Worm (Caenorhabditis elegans) whole organism, young adult: Measurements from ENCODE around the gene nas-28.

Experiments
- B0261.1 ChIP-seq: sonication (generic microtip); optimal IDR thresholded peaks from 2 replicates; lab custom pipeline; 2016; ENCODE audit warnings: mild to moderate bottlenecking, missing genetic modification characterization, moderate library complexity, missing compliant biosample characterization
- C06A6.2 ChIP-seq: fragments of 200-800 bp; sonication (Bioruptor generic); conservative IDR thresholded peaks from 2 replicates; pipeline ENCODE4 v1.3.6; 2022; ENCODE audit warnings: missing genetic modification characterization, missing compliant biosample characterization
- F23B12.7 ChIP-seq: sonication (generic microtip); optimal IDR thresholded peaks from 2 replicates; lab custom pipeline; 2017; ENCODE audit warnings: missing genetic modification characterization, mild to moderate bottlenecking, missing compliant biosample characterization, antibody characterized with exemption, moderate library complexity; ENCODE audit not compliant: insufficient read depth
- F33H1.4 ChIP-seq: fragments of 200-800 bp; sonication (Bioruptor generic); IDR thresholded peaks from 2 replicates; pipeline ENCODE4 v1.3.6; 2022; ENCODE audit warnings: missing genetic modification reagents, missing genetic modification characterization, missing compliant biosample characterization
- F39B2.1 ChIP-seq: fragments of 200-800 bp; sonication (Bioruptor generic); IDR thresholded peaks from 2 replicates; pipeline ENCODE4 v1.3.6; 2022; ENCODE audit warnings: missing genetic modification reagents, missing genetic modification characterization, missing compliant biosample characterization
- F55B11.4 ChIP-seq: sonication (generic microtip); optimal IDR thresholded peaks from 2 replicates; lab custom pipeline; 2016; ENCODE audit warnings: missing compliant biosample characterization, missing genetic modification characterization, borderline replicate concordance; ENCODE audit not compliant: insufficient read depth
- F57A8.1 ChIP-seq: fragments of 200-800 bp; sonication (Bioruptor generic); optimal IDR thresholded peaks from 2 replicates; lab custom pipeline; 2018; ENCODE audit warnings: mild to moderate bottlenecking, missing genetic modification characterization, moderate library complexity, missing compliant biosample characterization
- K12H6.12 ChIP-seq: fragments of 200-800 bp; sonication (Bioruptor generic); optimal IDR thresholded peaks from 2 replicates; lab custom pipeline; 2018; ENCODE audit warnings: mild to moderate bottlenecking, missing genetic modification characterization, missing compliant biosample characterization
- T26A5.8 ChIP-seq: sonication (generic microtip); optimal IDR thresholded peaks from 2 replicates; lab custom pipeline; 2016; ENCODE audit warnings: missing genetic modification characterization, missing compliant biosample characterization
- Y95B8A.8 ChIP-seq: fragments of 200-800 bp; sonication (Bioruptor generic); IDR thresholded peaks from 2 replicates; pipeline ENCODE4 v1.3.6; 2022; ENCODE audit warnings: missing genetic modification reagents, missing genetic modification characterization, missing compliant biosample characterization
- akir-1 ChIP-seq: fragments of 200-800 bp; sonication (Bioruptor generic); optimal IDR thresholded peaks from 2 replicates; lab custom pipeline; 2018; ENCODE audit warnings: mild to moderate bottlenecking, missing genetic modification characterization, moderate library complexity, missing compliant biosample characterization
- aptf-2 ChIP-seq: fragments of 200-800 bp; sonication (Bioruptor generic); conservative IDR thresholded peaks from 2 replicates; pipeline ENCODE4 v1.3.6; 2022; ENCODE audit warnings: missing genetic modification reagents, missing genetic modification characterization, missing compliant biosample characterization
- attf-5 ChIP-seq: fragments of 200-800 bp; sonication (Bioruptor generic); optimal IDR thresholded peaks from 2 replicates; lab custom pipeline; 2018; ENCODE audit warnings: mild to moderate bottlenecking, missing genetic modification characterization, missing compliant biosample characterization
- bed-1 ChIP-seq: fragments of 200-800 bp; sonication (Bioruptor generic); IDR thresholded peaks from 2 replicates; pipeline ENCODE4 v1.3.6; 2022; ENCODE audit warnings: missing genetic modification reagents, missing genetic modification characterization, missing compliant biosample characterization
- ceh-58 ChIP-seq: fragments of 200-800 bp; sonication (Bioruptor generic); IDR thresholded peaks from 2 replicates; pipeline ENCODE4 v1.3.6; 2022; ENCODE audit warnings: missing genetic modification characterization, missing compliant biosample characterization
- ceh-79 ChIP-seq: sonication (generic microtip); optimal IDR thresholded peaks from 2 replicates; lab custom pipeline; 2017; ENCODE audit warnings: mild to moderate bottlenecking, missing genetic modification characterization, missing compliant biosample characterization
- ceh-91 ChIP-seq: fragments of 200-800 bp; sonication (Bioruptor generic); IDR thresholded peaks from 2 replicates; pipeline ENCODE4 v1.3.6; 2022; ENCODE audit warnings: missing genetic modification reagents, missing genetic modification characterization, missing compliant biosample characterization
- chd-7 ChIP-seq: sonication (generic microtip); optimal IDR thresholded peaks from 2 replicates; lab custom pipeline; 2016; ENCODE audit warnings: mild to moderate bottlenecking, missing genetic modification characterization, moderate library complexity, missing compliant biosample characterization
- dpl-1 ChIP-seq: fragments of 150-350 bp; optimal IDR thresholded peaks from 2 replicates; lab custom pipeline; 2014; ENCODE audit warnings: missing biosample characterization, missing genetic modification reagents, missing genetic modification characterization
- egl-44 ChIP-seq: fragments of 200-800 bp; sonication (Bioruptor generic); IDR thresholded peaks from 2 replicates; pipeline ENCODE4 v1.3.6; 2022; ENCODE audit warnings: missing genetic modification reagents, missing genetic modification characterization, missing compliant biosample characterization
- fkh-3 ChIP-seq: sonication (generic microtip); optimal IDR thresholded peaks from 2 replicates; lab custom pipeline; 2016; ENCODE audit warnings: mild to moderate bottlenecking, missing genetic modification characterization, missing compliant biosample characterization
- hlh-26 ChIP-seq: fragments of 200-800 bp; sonication (Bioruptor generic); conservative IDR thresholded peaks from 2 replicates; pipeline ENCODE4 v1.3.6; 2022; ENCODE audit warnings: missing genetic modification reagents, missing genetic modification characterization, missing compliant biosample characterization
- hmg-20 ChIP-seq: fragments of 200-800 bp; sonication (Bioruptor generic); IDR thresholded peaks from 2 replicates; pipeline ENCODE4 v1.3.6; 2022; ENCODE audit warnings: missing genetic modification reagents, missing genetic modification characterization, missing compliant biosample characterization
- lag-1 ChIP-seq: fragments of 200-800 bp; sonication (Bioruptor generic); IDR thresholded peaks from 2 replicates; pipeline ENCODE4 v1.3.6; 2022; ENCODE audit warnings: missing genetic modification reagents, missing genetic modification characterization, missing compliant biosample characterization
- let-607 ChIP-seq, 2 experiments: fragments of 200-800 bp in 1 of 2; sonication (Bioruptor generic) in 1 of 2; sonication (generic microtip) in 1 of 2; optimal IDR thresholded peaks; 2 replicates each; lab custom pipeline; 2016 to 2018; ENCODE audit warnings: mild to moderate bottlenecking in 2 of 2, missing compliant biosample characterization in 2 of 2, missing genetic modification characterization in 2 of 2, moderate library complexity in 2 of 2, missing genotype in 1 of 2
- lin-35 ChIP-seq, 3 experiments: fragments of 150-350 bp in 2 of 3; sonication (generic microtip) in 1 of 3; optimal IDR thresholded peaks; 2 replicates each; lab custom pipeline; 2014 to 2018; ENCODE audit warnings: missing biosample characterization in 3 of 3, missing genetic modification characterization in 3 of 3, missing genetic modification reagents in 3 of 3
- lsl-1 ChIP-seq: fragments of 200-800 bp; sonication (Bioruptor generic); optimal IDR thresholded peaks from 2 replicates; lab custom pipeline; 2018; ENCODE audit warnings: mild to moderate bottlenecking, missing genetic modification characterization, moderate library complexity, missing compliant biosample characterization
- mel-28 ChIP-seq: sonication (generic microtip); optimal IDR thresholded peaks from 2 replicates; lab custom pipeline; 2016; ENCODE audit warnings: borderline replicate concordance, mild to moderate bottlenecking, missing genetic modification characterization, missing compliant biosample characterization
- mxl-1 ChIP-seq: sonication (generic microtip); optimal IDR thresholded peaks from 2 replicates; lab custom pipeline; 2016; ENCODE audit warnings: missing genetic modification characterization, missing compliant biosample characterization
- nfya-2 ChIP-seq: fragments of 200-800 bp; sonication (Bioruptor generic); IDR thresholded peaks from 2 replicates; pipeline ENCODE4 v1.3.6; 2022; ENCODE audit warnings: missing genetic modification reagents, missing genetic modification characterization, missing compliant biosample characterization
- nhr-80 ChIP-seq: sonication (generic microtip); optimal IDR thresholded peaks from 2 replicates; lab custom pipeline; 2016; ENCODE audit warnings: missing genetic modification characterization, missing compliant biosample characterization
- rcor-1 ChIP-seq: fragments of 200-800 bp; sonication (Bioruptor generic); IDR thresholded peaks from 2 replicates; pipeline ENCODE4 v1.3.6; 2022; ENCODE audit warnings: missing genetic modification reagents, missing genetic modification characterization, missing compliant biosample characterization
- rec-8 ChIP-seq, 2 experiments: sonication (generic microtip); optimal IDR thresholded peaks; 2 replicates each; lab custom pipeline; 2016; ENCODE audit warnings: mild to moderate bottlenecking in 2 of 2, missing genetic modification characterization in 2 of 2, missing genetic modification reagents in 2 of 2, missing genotype in 2 of 2, missing biosample characterization in 1 of 2, missing compliant biosample characterization in 1 of 2, moderate library complexity in 1 of 2
- sdz-38 ChIP-seq: sonication (generic microtip); optimal IDR thresholded peaks from 2 replicates; lab custom pipeline; 2016; ENCODE audit warnings: missing genotype, missing genetic modification characterization, missing compliant biosample characterization
- snpc-4 ChIP-seq, 5 experiments: fragments of 150-350 bp in 1 of 5; sonication (generic microtip) in 4 of 5; optimal IDR thresholded peaks; 2 replicates each; lab custom pipeline; 2014 to 2018; ENCODE audit warnings: missing genetic modification characterization in 5 of 5, missing biosample characterization in 3 of 5, antibody characterized with exemption in 2 of 5, mild to moderate bottlenecking in 2 of 5, missing compliant biosample characterization in 2 of 5, missing genotype in 2 of 5, moderate library complexity in 2 of 5, missing genetic modification reagents in 1 of 5
- somi-1 ChIP-seq: fragments of 200-800 bp; sonication (Bioruptor generic); optimal IDR thresholded peaks from 2 replicates; lab custom pipeline; 2018; ENCODE audit warnings: mild to moderate bottlenecking, missing genetic modification characterization, missing compliant biosample characterization
- tbp1 ChIP-seq: fragments of 200-800 bp; sonication (Bioruptor generic); optimal IDR thresholded peaks from 2 replicates; lab custom pipeline; 2018; ENCODE audit warnings: mild to moderate bottlenecking, missing genetic modification characterization, missing compliant biosample characterization
- zim-3 ChIP-seq: sonication (generic microtip); optimal IDR thresholded peaks from 2 replicates; lab custom pipeline; 2017; ENCODE audit warnings: mild to moderate bottlenecking, missing genetic modification characterization, moderate library complexity, missing compliant biosample characterization
- ztf-25 ChIP-seq: fragments of 200-800 bp; sonication (Bioruptor generic); IDR thresholded peaks from 2 replicates; pipeline ENCODE4 v1.3.6; 2022; ENCODE audit warnings: missing genetic modification reagents, missing genetic modification characterization, missing compliant biosample characterization
- ztf-3 ChIP-seq: fragments of 200-800 bp; sonication (Bioruptor generic); optimal IDR thresholded peaks from 2 replicates; lab custom pipeline; 2018; ENCODE audit warnings: mild to moderate bottlenecking, missing genetic modification characterization, missing compliant biosample characterization
- ztf-6 ChIP-seq: fragments of 200-800 bp; sonication (Bioruptor generic); IDR thresholded peaks from 2 replicates; pipeline ENCODE4 v1.3.6; 2022; ENCODE audit warnings: missing genetic modification reagents, missing genetic modification characterization, missing compliant biosample characterization

Gene nas-28

ce11 chrIII:6179062-6179461 is 4.0 kb downstream of the nas-28 start (continued):
- TF ChIP-seq ceh-79 (no peak), hmg-20 (no peak), chd-7 (no peak), somi-1 (no peak), K12H6.12 (tag; lab: Kevin White, UChicago) (no peak), hlh-26 (GFP tag; lab: Robert Waterston, UW) (no peak), bed-1 (GFP tag; lab: Robert Waterston, UW) (no peak), lsl-1 (no peak), T26A5.8 (no peak), mxl-1 (tag; lab: Kevin White, UChicago) (no peak), snpc-4 (GFP tag; optimal IDR thresholded peaks at IDR 0.05; lab: Kevin White, UChicago) (no peak), snpc-4 (tag; optimal IDR thresholded peaks at IDR 0.05; lab: Kevin White, UChicago) (peak in 1 of 4 experiments; percentile 28), F39B2.1 (GFP tag; lab: Robert Waterston, UW) (no peak), B0261.1 (tag; lab: Kevin White, UChicago) (no peak), nfya-2 (no peak), ceh-91 (GFP tag; lab: Robert Waterston, UW) (no peak), ztf-25 (GFP tag; lab: Robert Waterston, UW) (no peak), aptf-2 (GFP tag; lab: Robert Waterston, UW) (no peak), sdz-38 (tag; lab: Kevin White, UChicago) (no peak), F55B11.4 (no peak), F23B12.7 (tag; lab: Kevin White, UChicago) (no peak), rec-8 (tag; optimal IDR thresholded peaks at IDR 0.05; lab: Kevin White, UChicago) (no peak), Y95B8A.8 (no peak), ceh-58 (GFP tag; lab: Robert Waterston, UW) (no peak), fkh-3 (tag; lab: Kevin White, UChicago) (no peak), rcor-1 (GFP tag; lab: Robert Waterston, UW) (no peak), tbp1 (GFP tag; lab: Kevin White, UChicago) (peak; percentile 14), akir-1 (no peak), lag-1 (no peak), egl-44 (GFP tag; lab: Robert Waterston, UW) (0 out of 2 replicates have a peak, but pooled peaks have one; percentile 40), ztf-6 (no peak), zim-3 (tag; lab: Kevin White, UChicago) (no peak), ztf-3 (GFP tag; lab: Kevin White, UChicago) (no peak), lin-35 (GFP tag; optimal IDR thresholded peaks at IDR 0.05; lab: Kevin White, UChicago) (no peak), dpl-1 (GFP tag; lab: Kevin White, UChicago) (no peak)

ce11 chrIII:6178586-6178985 is 4.4 kb downstream of the nas-28 start, which contains the start of gene F42A10.7:
Gene F42A10.7, minus strand, starts transcription at chrIII:6178686.
- TF ChIP-seq F57A8.1 (GFP tag; lab: Kevin White, UChicago), result no peak

- TF ChIP-seq attf-5, result no peak
- TF ChIP-seq let-607 (tag; optimal IDR thresholded peaks at IDR 0.05; lab: Kevin White, UChicago), result no peak
- TF ChIP-seq C06A6.2 (GFP tag; lab: Robert Waterston, UW), result no peak
- TF ChIP-seq F33H1.4 (GFP tag; lab: Robert Waterston, UW), result no peak
- peak; percentile 13 for TF ChIP-seq nhr-80 (tag; lab: Kevin White, UChicago)
- no peak for TF ChIP-seq mel-28 (tag; lab: Kevin White, UChicago)
- TF ChIP-seq, all 124 proteins: peak for 1
Measured at ce11 chrIII:6177631-6178030, 5.4 kb downstream of the nas-28 start.
